Worm (Caenorhabditis elegans): Measurements from ENCODE around the gene nfx-1.

Gene nfx-1

DNA sequence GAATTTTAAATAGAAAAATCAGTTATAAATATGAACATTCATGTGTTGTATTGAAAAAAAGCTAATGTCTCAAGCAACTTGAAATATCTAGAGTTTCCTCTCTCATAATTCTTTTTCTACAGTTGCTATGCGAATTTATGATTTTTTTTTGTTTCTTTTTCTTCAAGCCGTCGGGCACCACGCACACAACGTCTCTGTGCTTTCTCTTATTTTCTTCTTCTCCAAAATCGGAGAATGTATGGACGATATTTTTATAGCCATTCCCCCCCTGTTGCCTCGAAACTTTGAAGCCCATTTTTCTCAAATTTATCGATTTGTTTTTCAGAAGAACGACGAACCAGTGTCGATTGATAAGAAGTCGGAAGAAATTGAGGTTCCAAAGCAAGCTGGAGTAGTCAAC is 18.4 kb upstream of the nfx-1 start:
- TF ChIP-seq sptf-1 (tag; optimal IDR thresholded peaks at IDR 0.05): no peak
- no peak for TF ChIP-seq nhr-77 (tag; optimal IDR thresholded peaks at IDR 0.05)
- TF ChIP-seq nhr-71 (tag; optimal IDR thresholded peaks at IDR 0.05): no peak
- no peak for TF ChIP-seq egl-13 (tag; optimal IDR thresholded peaks at IDR 0.05)
- TF ChIP-seq dsc-1 (tag; optimal IDR thresholded peaks at IDR 0.05): no peak
- no peak for TF ChIP-seq mef-2 (tag; optimal IDR thresholded peaks at IDR 0.05)
- TF ChIP-seq hpl-2 (GFP tag; optimal IDR thresholded peaks at IDR 0.05): no peak
- no peak for TF ChIP-seq tlp-1 (tag; optimal IDR thresholded peaks at IDR 0.05)
- no peak for TF ChIP-seq unc-62 (GFP tag; optimal IDR thresholded peaks at IDR 0.05)
- no peak for TF ChIP-seq nhr-85 (tag)
- no peak for TF ChIP-seq skn-1 (tag; optimal IDR thresholded peaks at IDR 0.05)
- no peak for TF ChIP-seq lsy-2 (tag; optimal IDR thresholded peaks at IDR 0.05)
- no peak for TF ChIP-seq lin-13 (GFP tag; optimal IDR thresholded peaks at IDR 0.05)
- no peak for TF ChIP-seq alr-1 (tag; optimal IDR thresholded peaks at IDR 0.05; ENCODE audit: borderline replicate concordance)

DNA sequence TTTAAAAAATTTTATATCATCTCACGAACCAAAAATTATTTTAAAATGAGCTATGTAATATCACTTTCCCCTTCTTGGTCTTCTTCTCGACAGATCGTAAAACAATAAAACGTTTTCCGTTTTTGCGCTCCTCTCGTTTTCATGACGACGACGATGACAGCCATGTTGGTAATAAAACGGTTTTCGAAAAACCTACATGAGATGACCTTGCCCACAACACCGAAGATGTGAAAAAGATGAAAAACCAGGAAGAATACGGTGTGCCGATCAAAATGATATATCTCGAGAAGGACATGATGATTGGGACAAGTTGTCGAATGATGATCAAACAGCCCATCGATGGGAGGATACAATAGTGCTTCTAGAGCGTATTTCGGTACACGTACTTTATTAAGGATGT is 16.5 kb upstream of the nfx-1 start:
- peak in 2 of 6 experiments; percentile 15 to 17 for TF ChIP-seq elt-3 (tag; optimal IDR thresholded peaks at IDR 0.05)
- no peak for TF ChIP-seq isw-1 (GFP tag; IDR thresholded peaks at IDR 0.05)
- peak; percentile 30 for TF ChIP-seq snu-23 (GFP tag; optimal IDR thresholded peaks at IDR 0.05)
- TF ChIP-seq efl-1 (optimal IDR thresholded peaks at IDR 0.05): no peak
- TF ChIP-seq efl-1 (GFP tag; optimal IDR thresholded peaks at IDR 0.05 in 1 of 2): peak in 1 of 2 experiments; percentile 6
- peak; percentile 94 for TF ChIP-seq blmp-1 (tag; optimal IDR thresholded peaks at IDR 0.05)
- TF ChIP-seq nhr-12 (tag; optimal IDR thresholded peaks at IDR 0.05): no peak
- no peak for TF ChIP-seq hlh-17 (GFP tag; optimal IDR thresholded peaks at IDR 0.05; ENCODE audit: borderline replicate concordance)
- peak; percentile 53 for TF ChIP-seq lin-14 (GFP tag; optimal IDR thresholded peaks at IDR 0.05)
- TF ChIP-seq lin-35 (GFP tag; optimal IDR thresholded peaks at IDR 0.05): no peak

DNA sequence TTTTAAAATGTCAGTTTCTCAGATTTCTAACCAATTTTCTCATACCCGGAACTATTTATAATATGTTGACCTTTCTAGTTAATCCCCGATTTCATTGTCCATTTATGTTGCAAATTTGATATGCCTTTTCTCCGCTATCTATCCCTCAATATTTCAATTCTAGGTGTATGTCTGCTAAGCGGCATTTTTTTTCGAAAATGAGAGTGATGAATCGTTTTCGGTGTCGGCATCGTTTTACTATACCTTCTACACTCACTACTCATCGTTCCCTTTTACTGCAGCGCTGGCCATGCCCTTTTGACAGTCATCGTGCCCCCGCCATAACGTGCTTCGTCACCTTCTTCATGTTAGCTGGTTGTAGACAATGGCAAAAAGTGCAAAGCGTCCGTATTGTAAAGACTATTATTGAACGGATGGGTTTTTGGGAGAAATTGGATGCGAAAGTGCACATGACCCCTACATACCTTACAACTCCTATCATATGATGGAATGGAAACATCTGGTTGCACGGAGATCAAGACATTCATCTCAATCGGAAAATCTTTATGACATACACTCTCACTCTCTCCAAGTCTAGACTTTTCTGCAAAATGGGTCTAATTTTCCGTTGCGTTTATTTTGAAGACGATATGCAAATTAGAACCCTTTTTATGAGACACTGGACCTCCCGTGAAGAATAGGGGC is 15.9 kb upstream of the nfx-1 start:
- TF ChIP-seq rnt-1 (tag; optimal IDR thresholded peaks at IDR 0.05): peak; percentile 12
- no peak for TF ChIP-seq efl-1 (optimal IDR thresholded peaks at IDR 0.05)
- peak in 1 of 2 experiments; percentile 82 for TF ChIP-seq efl-1 (GFP tag; optimal IDR thresholded peaks at IDR 0.05 in 1 of 2)
- TF ChIP-seq mdl-1 (tag; optimal IDR thresholded peaks at IDR 0.05): peak in 1 of 2 experiments; percentile 16
- TF ChIP-seq lin-35 (GFP tag; optimal IDR thresholded peaks at IDR 0.05): peak in 1 of 2 experiments; percentile 5
- TF ChIP-seq nhr-85 (tag): peak; percentile 70
- TF ChIP-seq lin-14 (GFP tag; optimal IDR thresholded peaks at IDR 0.05): peak; percentile 21
- TF ChIP-seq fkh-10 (GFP tag; optimal IDR thresholded peaks at IDR 0.05): no peak
- TF ChIP-seq blmp-1 (tag; optimal IDR thresholded peaks at IDR 0.05): peak; percentile 83
- TF ChIP-seq vab-15 (tag; optimal IDR thresholded peaks at IDR 0.05): no peak
- TF ChIP-seq dsc-1 (tag; optimal IDR thresholded peaks at IDR 0.05): peak; percentile 53
- TF ChIP-seq alr-1 (tag; optimal IDR thresholded peaks at IDR 0.05; ENCODE audit: borderline replicate concordance): no peak
- peak; percentile 27 for TF ChIP-seq fkh-4 (tag; optimal IDR thresholded peaks at IDR 0.05; ENCODE audit: borderline replicate concordance)
- TF ChIP-seq nhr-19 (GFP tag; conservative IDR thresholded peaks at IDR 0.05): 0 out of 2 replicates have a peak, but pooled peaks have one; percentile 5
- peak; percentile 27 for TF ChIP-seq pag-3 (tag; optimal IDR thresholded peaks at IDR 0.05; ENCODE audit: borderline replicate concordance, insufficient read depth)

DNA sequence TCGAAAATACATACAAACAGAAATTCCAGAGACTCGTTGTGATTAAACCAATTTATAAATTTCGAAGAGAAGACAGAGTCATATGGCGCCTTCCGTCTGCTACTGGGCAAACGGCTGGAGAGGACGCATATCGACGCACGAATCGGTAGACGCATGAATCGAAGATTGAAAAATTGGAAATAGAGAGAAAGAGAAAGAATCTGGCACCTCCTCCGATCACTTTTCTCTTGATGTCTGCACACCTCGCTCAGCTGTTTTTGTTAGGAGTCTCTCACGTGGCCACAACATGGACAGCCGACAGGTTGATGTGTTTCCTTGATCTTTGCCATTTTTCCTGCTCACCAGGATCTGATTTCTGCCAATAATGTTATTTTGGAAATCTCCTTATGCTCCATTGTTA is 15.1 kb upstream of the nfx-1 start:
- TF ChIP-seq nhr-90 (tag; optimal IDR thresholded peaks at IDR 0.05; ENCODE audit: poor library complexity): no peak
- peak; percentile 2 for TF ChIP-seq swsn-7 (tag; optimal IDR thresholded peaks at IDR 0.05)
- TF ChIP-seq dsc-1 (tag; optimal IDR thresholded peaks at IDR 0.05): peak; percentile 57
- peak in 1 of 3 experiments; percentile 28 for TF ChIP-seq dpl-1 (GFP tag; optimal IDR thresholded peaks at IDR 0.05)
- TF ChIP-seq mdl-1 (tag; optimal IDR thresholded peaks at IDR 0.05): peak in 1 of 2 experiments; percentile 85
- TF ChIP-seq skn-1 (tag; optimal IDR thresholded peaks at IDR 0.05): no peak
- peak; percentile 54; the same call in 1 of the 2 replicates for TF ChIP-seq grh-1 (GFP tag; IDR thresholded peaks at IDR 0.05)
- peak; percentile 26 for TF ChIP-seq lir-3 (tag; optimal IDR thresholded peaks at IDR 0.05; ENCODE audit: poor library complexity)
- TF ChIP-seq lin-13 (GFP tag; optimal IDR thresholded peaks at IDR 0.05): peak; percentile 50
- TF ChIP-seq elt-2 (tag; optimal IDR thresholded peaks at IDR 0.05): no peak
- TF ChIP-seq sptf-1 (tag; optimal IDR thresholded peaks at IDR 0.05): no peak
- TF ChIP-seq nhr-12 (tag; optimal IDR thresholded peaks at IDR 0.05): no peak
- TF ChIP-seq Y116A8C.19 (tag; optimal IDR thresholded peaks at IDR 0.05; ENCODE audit: borderline replicate concordance): no peak
- TF ChIP-seq F16B12.6 (tag; optimal IDR thresholded peaks at IDR 0.05): no peak
- TF ChIP-seq ceh-63 (GFP tag; optimal IDR thresholded peaks at IDR 0.05): no peak
- no peak for TF ChIP-seq nhr-28 (tag; optimal IDR thresholded peaks at IDR 0.05)
- no peak for TF ChIP-seq pax-3 (tag; optimal IDR thresholded peaks at IDR 0.05)
- TF ChIP-seq vab-15 (tag; optimal IDR thresholded peaks at IDR 0.05): no peak
- TF ChIP-seq ceh-8 (GFP tag; optimal IDR thresholded peaks at IDR 0.05): no peak
- TF ChIP-seq lin-15B (tag; optimal IDR thresholded peaks at IDR 0.05): no peak
